Worm (Caenorhabditis elegans) whole organism, late embryonic: Measurements from ENCODE around the gene T26G10.4.

Experiments used
- F13H6.1 ChIP-seq: sonication (generic microtip); optimal IDR thresholded peaks from 2 replicates; lab custom pipeline; 2016; ENCODE audit warnings: missing genetic modification characterization, missing compliant biosample characterization
- T23F11.4 ChIP-seq: fragments of 200-800 bp; sonication (Bioruptor generic); optimal IDR thresholded peaks from 2 replicates; lab custom pipeline; 2018; ENCODE audit warnings: mild to moderate bottlenecking, missing genetic modification characterization, missing compliant biosample characterization
- Y22D7AL.16 ChIP-seq: sonication (generic microtip); optimal IDR thresholded peaks from 2 replicates; lab custom pipeline; 2016; ENCODE audit warnings: missing genetic modification characterization, missing compliant biosample characterization
- ceh-34 ChIP-seq: sonication (generic microtip); optimal IDR thresholded peaks from 2 replicates; lab custom pipeline; 2016; ENCODE audit warnings: mild to moderate bottlenecking, missing genetic modification characterization, missing compliant biosample characterization
- elt-4 ChIP-seq: sonication (generic microtip); optimal IDR thresholded peaks from 2 replicates; lab custom pipeline; 2016; ENCODE audit warnings: missing genetic modification characterization, missing compliant biosample characterization
- ets-4 ChIP-seq: sonication (generic microtip); optimal IDR thresholded peaks from 2 replicates; lab custom pipeline; 2016; ENCODE audit warnings: missing genetic modification characterization, missing compliant biosample characterization
- fkh-6 ChIP-seq: sonication (generic microtip); optimal IDR thresholded peaks from 2 replicates; lab custom pipeline; 2016; ENCODE audit warnings: missing genetic modification characterization, missing compliant biosample characterization
- hlh-13 ChIP-seq: fragments of 200-800 bp; sonication (Bioruptor generic); optimal IDR thresholded peaks from 2 replicates; lab custom pipeline; 2018; ENCODE audit warnings: mild to moderate bottlenecking, missing genetic modification characterization, missing compliant biosample characterization
- nfya-1 ChIP-seq: sonication (generic microtip); optimal IDR thresholded peaks from 2 replicates; lab custom pipeline; 2017; ENCODE audit warnings: missing genetic modification characterization, mild to moderate bottlenecking, missing compliant biosample characterization, antibody characterized with exemption, moderate library complexity
- pax-1 ChIP-seq: fragments of 150-350 bp; optimal IDR thresholded peaks from 2 replicates; lab custom pipeline; 2014; ENCODE audit warnings: missing biosample characterization, missing genetic modification characterization
- pha-4 ChIP-seq: fragments of 150-350 bp; optimal IDR thresholded peaks from 2 replicates; lab custom pipeline; 2018; ENCODE audit warnings: missing biosample characterization, missing genetic modification reagents, missing genetic modification characterization
- pqm-1 ChIP-seq: sonication (generic microtip); optimal IDR thresholded peaks from 2 replicates; lab custom pipeline; 2016; ENCODE audit warnings: missing genetic modification characterization, missing compliant biosample characterization
- ttx-3 ChIP-seq: sonication (generic microtip); optimal IDR thresholded peaks from 2 replicates; lab custom pipeline; 2016; ENCODE audit warnings: missing genetic modification reagents, missing genetic modification characterization, missing compliant biosample characterization

DNA sequence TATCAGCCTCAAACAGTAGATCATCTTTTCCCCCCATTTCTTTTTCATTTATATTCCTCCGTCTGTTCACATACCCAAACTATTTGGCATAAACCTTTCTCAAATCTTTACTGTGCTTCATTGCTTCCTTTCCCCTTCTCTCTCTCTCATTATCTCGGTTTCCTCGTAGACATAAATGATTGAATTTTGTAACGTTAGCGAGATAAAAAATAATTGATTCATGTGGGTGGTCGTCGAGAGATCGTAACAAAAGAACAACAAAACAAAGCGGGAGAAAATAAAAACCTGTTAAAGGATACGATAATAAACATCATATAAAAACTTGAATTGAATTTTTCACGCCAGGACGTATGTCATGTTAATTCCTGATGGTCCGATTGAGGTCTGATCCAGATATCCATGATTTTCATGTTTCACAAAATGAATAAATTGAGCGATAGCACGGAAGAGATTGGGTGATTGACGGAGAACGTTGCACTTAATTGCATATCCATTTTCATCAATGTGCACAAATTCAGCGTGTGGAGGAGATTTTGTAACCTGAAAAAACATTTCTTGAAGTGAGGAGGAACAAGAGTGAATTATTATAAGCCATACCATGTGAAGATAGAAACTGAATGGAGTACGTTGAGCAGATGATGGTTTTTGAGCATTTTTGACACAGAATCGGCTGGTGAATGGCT is 42.6 kb downstream of the T26G10.4 start:
- TF ChIP-seq pha-4 (no peak), pax-1 (tag; lab: Kevin White, UChicago) (no peak), hlh-13 (no peak), fkh-6 (tag; lab: Kevin White, UChicago) (no peak), ceh-34 (tag; lab: Kevin White, UChicago) (no peak), ttx-3 (tag; lab: Kevin White, UChicago) (no peak), elt-4 (no peak), F13H6.1 (tag; lab: Kevin White, UChicago) (no peak), Y22D7AL.16 (no peak), ets-4 (tag; lab: Kevin White, UChicago) (no peak), pqm-1 (tag; lab: Kevin White, UChicago) (no peak), T23F11.4 (no peak), nfya-1 (no peak)
